Fruit fly (Drosophila melanogaster) whole organism: ENCODE data around the gene Ada2a.

Experiments used
- CG8478 ChIP-seq: fragments of >200 bp; optimal IDR thresholded peaks from 2 replicates; lab custom pipeline; 2018; ENCODE audit warnings: inconsistent platforms
- Dll ChIP-seq: fragments of >200 bp; optimal IDR thresholded peaks from 2 replicates; lab custom pipeline; 2017
- EcR ChIP-seq, 2 experiments: fragments of >200 bp; optimal IDR thresholded peaks; 2 replicates each; lab custom pipeline; 2017; ENCODE audit warnings: missing biosample characterization in 2 of 2, missing genetic modification characterization in 2 of 2, missing genetic modification reagents in 2 of 2
- pan ChIP-seq: fragments of >200 bp; optimal IDR thresholded peaks from 2 replicates; lab custom pipeline; 2017
- psq ChIP-seq: fragments of >200 bp; optimal IDR thresholded peaks from 2 replicates; lab custom pipeline; 2017
- usp ChIP-seq: fragments of >200 bp; optimal IDR thresholded peaks from 2 replicates; lab custom pipeline; 2017; ENCODE audit warnings: missing biosample characterization, missing genetic modification characterization, mixed read lengths

Gene Ada2a

dm6 chr3R:18255281-18255680, at the start of gene Ada2a, which contains the start of the genes Polr2D, Tgs1 and moi:
TSS of gene Ada2a (minus strand) at chr3R:18255487.
TSS of gene Polr2D (minus strand) at chr3R:18255487.
TSS of gene Tgs1 (plus strand) at chr3R:18255530.
TSS of gene moi (plus strand) at chr3R:18255530.
- no peak for TF ChIP-seq EcR (GFP tag; optimal IDR thresholded peaks at IDR 0.05; lab: Kevin White, UChicago)
- TF ChIP-seq Dll (lab: Kevin White, UChicago), result no peak
- TF ChIP-seq pan (lab: Kevin White, UChicago), result no peak
- TF ChIP-seq psq, result no peak
- no peak for TF ChIP-seq CG8478 (lab: Kevin White, UChicago)
- TF ChIP-seq usp, result no peak

DNA sequence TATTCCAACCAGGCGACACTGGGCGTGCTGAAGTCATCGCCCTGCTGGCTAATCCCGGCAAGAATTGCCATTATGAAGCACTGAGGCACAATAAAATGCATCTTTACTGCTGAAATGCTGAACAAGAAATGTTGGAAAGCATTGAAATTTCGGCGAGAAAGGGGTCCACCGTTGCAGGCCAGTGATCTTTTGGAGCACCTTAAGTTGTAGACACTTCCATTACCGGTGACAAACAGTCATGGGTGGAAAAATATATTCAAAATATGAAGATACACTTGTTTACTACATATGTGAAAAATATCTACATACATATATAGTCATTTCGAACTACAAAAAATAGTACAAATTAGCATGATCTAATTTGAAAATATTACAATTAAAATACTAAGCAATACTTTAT, 47.5 kb upstream of the Ada2a start, which contains the start of gene CG7126:
Gene CG7126, minus strand, starts transcription at position 101 of the 400 bp plus-strand sequence.
- no peak for TF ChIP-seq CG8478 (lab: Kevin White, UChicago)
- TF ChIP-seq psq, result no peak
- TF ChIP-seq EcR (GFP tag; optimal IDR thresholded peaks at IDR 0.05; lab: Kevin White, UChicago), result no peak
- no peak for TF ChIP-seq Dll (lab: Kevin White, UChicago)
- no peak for TF ChIP-seq pan (lab: Kevin White, UChicago)
- no peak for TF ChIP-seq usp

DNA sequence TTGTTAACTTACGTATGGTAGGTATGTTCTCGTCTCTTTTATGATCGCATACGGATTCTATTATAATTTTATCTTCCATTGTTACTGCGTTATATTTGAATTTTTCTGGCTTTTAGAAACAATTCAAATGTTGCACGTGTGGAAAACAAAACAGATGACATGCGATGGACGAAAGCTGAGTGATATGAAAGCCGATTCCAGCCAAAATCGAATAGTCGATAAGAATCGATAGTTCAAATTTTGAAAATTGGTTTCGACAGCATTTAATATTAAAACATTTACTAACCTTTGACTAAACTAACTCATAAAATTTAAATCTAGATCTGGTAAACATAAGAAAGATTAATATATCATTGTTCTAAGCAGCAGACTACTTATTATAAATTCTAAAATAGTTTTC, 46.3 kb upstream of the Ada2a start, which contains the start of gene Polr1E:
Gene Polr1E, minus strand, starts transcription at position 160 of the 400 bp plus-strand sequence.
- TF ChIP-seq Dll (lab: Kevin White, UChicago), result no peak
- TF ChIP-seq usp, result no peak
- TF ChIP-seq pan (lab: Kevin White, UChicago), result no peak

DNA sequence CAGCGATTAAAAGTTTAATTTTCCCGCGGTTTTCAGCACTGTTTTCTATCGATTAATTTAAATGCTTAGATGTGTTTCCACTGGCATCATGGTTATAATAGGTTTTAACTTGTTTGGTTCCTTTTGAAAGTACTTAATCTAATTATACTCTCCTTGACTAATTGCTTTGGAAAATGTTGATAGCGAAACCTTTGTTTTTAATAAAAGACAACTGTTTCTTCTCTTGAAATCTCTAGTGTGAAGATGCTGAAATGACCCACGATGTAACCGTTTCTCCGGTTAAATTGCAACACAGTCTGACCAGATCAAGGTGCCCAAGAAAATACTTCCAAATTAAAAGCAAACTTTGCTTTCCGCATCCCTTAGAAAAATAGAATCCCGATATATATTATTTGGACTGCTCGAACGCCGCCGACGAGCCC, 43.6 kb upstream of the Ada2a start, which contains the start of gene Dlc90F:
Gene Dlc90F, plus strand, starts transcription at position 330 of the 422 bp plus-strand sequence.
- no peak for TF ChIP-seq CG8478 (lab: Kevin White, UChicago)
- no peak for TF ChIP-seq EcR (GFP tag; optimal IDR thresholded peaks at IDR 0.05; lab: Kevin White, UChicago)
- no peak for TF ChIP-seq usp
- TF ChIP-seq Dll (lab: Kevin White, UChicago), result no peak
- TF ChIP-seq pan (lab: Kevin White, UChicago), result no peak
- no peak for TF ChIP-seq psq

- no peak for TF ChIP-seq pan (lab: Kevin White, UChicago)
- no peak for TF ChIP-seq usp
- TF ChIP-seq EcR (GFP tag; optimal IDR thresholded peaks at IDR 0.05; lab: Kevin White, UChicago), result no peak
These were observed 43.1 kb upstream of the Ada2a start for dm6 chr3R:18298298-18298899.

- no peak for TF ChIP-seq psq
- TF ChIP-seq CG8478 (lab: Kevin White, UChicago), result no peak
- TF ChIP-seq usp, result no peak
- TF ChIP-seq pan (lab: Kevin White, UChicago), result no peak
- no peak for TF ChIP-seq Dll (lab: Kevin White, UChicago)
- TF ChIP-seq EcR (GFP tag; optimal IDR thresholded peaks at IDR 0.05; lab: Kevin White, UChicago), result no peak
These were observed 42.4 kb upstream of the Ada2a start for dm6 chr3R:18297444-18298297.

- no peak for TF ChIP-seq usp
- no peak for TF ChIP-seq EcR (GFP tag; optimal IDR thresholded peaks at IDR 0.05; lab: Kevin White, UChicago)
- no peak for TF ChIP-seq pan (lab: Kevin White, UChicago)
- TF ChIP-seq CG8478 (lab: Kevin White, UChicago), result no peak
- TF ChIP-seq psq, result no peak
- TF ChIP-seq Dll (lab: Kevin White, UChicago), result no peak
These were observed 41.5 kb upstream of the Ada2a start for dm6 chr3R:18296737-18297136.

- TF ChIP-seq CG8478 (lab: Kevin White, UChicago) (no peak), pan (lab: Kevin White, UChicago) (no peak), Dll (lab: Kevin White, UChicago) (no peak), EcR (GFP tag; optimal IDR thresholded peaks at IDR 0.05; lab: Kevin White, UChicago) (no peak), psq (no peak), usp (no peak)
These were observed 40.8 kb upstream of the Ada2a start for dm6 chr3R:18296084-18296483.

- TF ChIP-seq EcR (GFP tag; optimal IDR thresholded peaks at IDR 0.05; lab: Kevin White, UChicago) (no peak), Dll (lab: Kevin White, UChicago) (no peak), pan (lab: Kevin White, UChicago) (no peak), psq (no peak), CG8478 (lab: Kevin White, UChicago) (no peak), usp (no peak)
These were observed 40.1 kb upstream of the Ada2a start for dm6 chr3R:18295262-18295944.

dm6 chr3R:18294488-18294887, 39.2 kb upstream of the Ada2a start:
- TF ChIP-seq Dll (lab: Kevin White, UChicago) (no peak), EcR (GFP tag; optimal IDR thresholded peaks at IDR 0.05; lab: Kevin White, UChicago) (no peak), CG8478 (lab: Kevin White, UChicago) (no peak), pan (lab: Kevin White, UChicago) (no peak), psq (no peak), usp (no peak)

dm6 chr3R:18292371-18292770, 37.1 kb upstream of the Ada2a start:
- TF ChIP-seq Dll (lab: Kevin White, UChicago) (no peak), pan (lab: Kevin White, UChicago) (no peak), EcR (GFP tag; optimal IDR thresholded peaks at IDR 0.05; lab: Kevin White, UChicago) (no peak), usp (no peak), psq (no peak), CG8478 (lab: Kevin White, UChicago) (no peak)
